Fruit fly (Drosophila melanogaster) whole organism, embryonic: Measurements from ENCODE around the gene CG5262.
A peak's percentile ranks its signal among the peaks of the same experiment; 100 is the strongest.

ENCODE experiments used
- Adf1 ChIP-seq: fragments of 200-800 bp; sonication (Bioruptor generic); IDR thresholded peaks from 2 replicates; pipeline ENCODE4 v1.3.6; 2022; ENCODE audit warnings: missing biosample characterization, missing genetic modification characterization
- CG11723 ChIP-seq: fragments of 200-800 bp; sonication (Bioruptor generic); optimal IDR thresholded peaks from 2 replicates; lab custom pipeline; 2017; ENCODE audit warnings: missing biosample characterization, mild to moderate bottlenecking, missing genetic modification characterization
- CG12104 ChIP-seq: fragments of 200-800 bp; sonication (Bioruptor generic); optimal IDR thresholded peaks from 3 replicates; lab custom pipeline; 2016; ENCODE audit warnings: missing biosample characterization, missing genetic modification characterization
- CG12155 ChIP-seq: fragments of 200-800 bp; sonication (Bioruptor generic); optimal IDR thresholded peaks from 3 replicates; lab custom pipeline; 2016; ENCODE audit warnings: missing biosample characterization, missing genetic modification characterization
- CG1647 ChIP-seq: fragments of 200-800 bp; sonication (Bioruptor generic); optimal IDR thresholded peaks from 3 replicates; lab custom pipeline; 2016; ENCODE audit warnings: missing biosample characterization, missing genetic modification characterization
- CG17802 ChIP-seq: fragments of 200-800 bp; sonication (Bioruptor generic); optimal IDR thresholded peaks from 2 replicates; lab custom pipeline; 2018; ENCODE audit warnings: missing biosample characterization, mild to moderate bottlenecking, missing genetic modification characterization, moderate library complexity
- CG18262 ChIP-seq: fragments of 200-800 bp; optimal IDR thresholded peaks from 3 replicates; lab custom pipeline; 2019; ENCODE audit warnings: missing biosample characterization, mild to moderate bottlenecking, missing genetic modification characterization, moderate library complexity
- CG1832 ChIP-seq: fragments of 200-800 bp; sonication (Bioruptor generic); optimal IDR thresholded peaks from 2 replicates; lab custom pipeline; 2017; ENCODE audit warnings: missing biosample characterization, mild to moderate bottlenecking, missing genetic modification characterization, inconsistent platforms
- CG2120 ChIP-seq: fragments of 200-800 bp; sonication (Bioruptor generic); optimal IDR thresholded peaks from 3 replicates; lab custom pipeline; 2016; ENCODE audit warnings: missing biosample characterization, missing genetic modification characterization
- CG2129 ChIP-seq: fragments of 200-800 bp; sonication (Bioruptor generic); IDR thresholded peaks from 2 replicates; pipeline ENCODE4 v1.3.6; 2022; ENCODE audit warnings: missing biosample characterization, missing genetic modification characterization; ENCODE audit not compliant: partially characterized antibody
- CG2199 ChIP-seq: fragments of 200-800 bp; sonication (Bioruptor generic); IDR thresholded peaks from 3 replicates; pipeline ENCODE4 v1.3.6; 2022; ENCODE audit warnings: missing biosample characterization, missing genetic modification characterization
- CG2712 ChIP-seq: fragments of 200-800 bp; optimal IDR thresholded peaks from 3 replicates; lab custom pipeline; 2019; ENCODE audit warnings: missing biosample characterization, mild to moderate bottlenecking, missing genetic modification characterization, moderate library complexity
- CG2889 ChIP-seq: fragments of 200-800 bp; sonication (Bioruptor generic); IDR thresholded peaks from 3 replicates; pipeline ENCODE4 v1.3.6; 2022; ENCODE audit warnings: missing biosample characterization, missing genetic modification characterization
- CG30403 ChIP-seq: fragments of 200-800 bp; sonication (Bioruptor generic); optimal IDR thresholded peaks from 3 replicates; lab custom pipeline; 2016; ENCODE audit warnings: missing biosample characterization, missing genetic modification characterization
- CG31441 ChIP-seq: fragments of 200-800 bp; sonication (Bioruptor generic); IDR thresholded peaks from 2 replicates; pipeline ENCODE4 v1.3.6; 2022; ENCODE audit warnings: missing biosample characterization, missing genetic modification characterization
- CG32767 ChIP-seq: fragments of 200-800 bp; sonication (Bioruptor generic); IDR thresholded peaks from 2 replicates; pipeline ENCODE4 v1.3.6; 2022; ENCODE audit warnings: missing biosample characterization, missing genetic modification characterization
- CG34376 ChIP-seq: fragments of 200-800 bp; sonication (Bioruptor generic); optimal IDR thresholded peaks from 2 replicates; lab custom pipeline; 2018; ENCODE audit warnings: missing biosample characterization, mild to moderate bottlenecking, missing genetic modification characterization
- CG4282 ChIP-seq: fragments of 200-800 bp; sonication (Bioruptor generic); optimal IDR thresholded peaks from 2 replicates; lab custom pipeline; 2016; ENCODE audit warnings: missing biosample characterization, missing genetic modification characterization
- CG4404 ChIP-seq: fragments of 200-800 bp; sonication (Bioruptor generic); IDR thresholded peaks from 2 replicates; pipeline ENCODE4 v1.3.6; 2022; ENCODE audit warnings: missing biosample characterization, missing genetic modification characterization
- CG4707 ChIP-seq: fragments of 200-800 bp; sonication (Bioruptor generic); optimal IDR thresholded peaks from 2 replicates; lab custom pipeline; 2018; ENCODE audit warnings: missing biosample characterization, mild to moderate bottlenecking, missing genetic modification characterization, moderate library complexity
- CG6854 ChIP-seq: fragments of 200-800 bp; sonication (Bioruptor generic); optimal IDR thresholded peaks from 3 replicates; lab custom pipeline; 2017; ENCODE audit warnings: missing biosample characterization, mild to moderate bottlenecking, missing genetic modification characterization
- CG7271 ChIP-seq: fragments of 200-800 bp; sonication (Bioruptor generic); optimal IDR thresholded peaks from 2 replicates; lab custom pipeline; 2018; ENCODE audit warnings: missing biosample characterization, mild to moderate bottlenecking, missing genetic modification characterization, moderate library complexity
- CG7745 ChIP-seq: fragments of 200-800 bp; sonication (Bioruptor generic); optimal IDR thresholded peaks from 2 replicates; lab custom pipeline; 2018; ENCODE audit warnings: missing biosample characterization, mild to moderate bottlenecking, missing genetic modification characterization, moderate library complexity
- CG8944 ChIP-seq: fragments of 200-800 bp; sonication (Bioruptor generic); optimal IDR thresholded peaks from 3 replicates; lab custom pipeline; 2016; ENCODE audit warnings: missing biosample characterization, missing genetic modification characterization
- Chrac-16 ChIP-seq: fragments of 200-800 bp; sonication (Bioruptor generic); optimal IDR thresholded peaks from 3 replicates; lab custom pipeline; 2016; ENCODE audit warnings: missing biosample characterization, missing genetic modification characterization
- Dref ChIP-seq: fragments of 200-800 bp; sonication (Bioruptor generic); IDR thresholded peaks from 2 replicates; pipeline ENCODE4 v1.3.6; 2022; ENCODE audit warnings: missing biosample characterization, missing genetic modification characterization
- GATAe ChIP-seq: fragments of 200-800 bp; sonication (Bioruptor generic); conservative IDR thresholded peaks from 2 replicates; pipeline ENCODE4 v1.3.6; 2022; ENCODE audit warnings: missing biosample characterization, missing genetic modification characterization
- HLH3B ChIP-seq: fragments of 200-800 bp; sonication (Bioruptor generic); IDR thresholded peaks from 2 replicates; pipeline ENCODE4 v1.3.6; 2022; ENCODE audit warnings: missing biosample characterization, missing genetic modification characterization
- HmgD ChIP-seq: fragments of 200-800 bp; sonication (Bioruptor generic); optimal IDR thresholded peaks from 3 replicates; lab custom pipeline; 2016; ENCODE audit warnings: missing biosample characterization, missing genetic modification characterization
- Hr39 ChIP-seq: fragments of >200 bp; optimal IDR thresholded peaks from 2 replicates; lab custom pipeline; 2017
- MESR4 ChIP-seq: fragments of 200-800 bp; sonication (Bioruptor generic); optimal IDR thresholded peaks from 2 replicates; lab custom pipeline; 2018; ENCODE audit warnings: missing biosample characterization, mild to moderate bottlenecking, missing genetic modification characterization, moderate library complexity
- NFAT ChIP-seq: fragments of 200-800 bp; sonication (Bioruptor generic); IDR thresholded peaks from 2 replicates; pipeline ENCODE4 v1.3.6; 2022; ENCODE audit warnings: missing biosample characterization, missing genetic modification characterization
- NfI ChIP-seq: fragments of 200-800 bp; sonication (Bioruptor generic); optimal IDR thresholded peaks from 3 replicates; lab custom pipeline; 2018; ENCODE audit warnings: missing biosample characterization, mild to moderate bottlenecking, missing genetic modification characterization, moderate library complexity
- Opbp ChIP-seq: fragments of 200-800 bp; sonication (Bioruptor generic); IDR thresholded peaks from 3 replicates; pipeline ENCODE4 v1.3.6; 2022; ENCODE audit warnings: missing biosample characterization, missing genetic modification characterization; ENCODE audit not compliant: partially characterized antibody
- Scr ChIP-seq: fragments of 200-800 bp; sonication (Bioruptor generic); IDR thresholded peaks from 2 replicates; pipeline ENCODE4 v1.3.6; 2022; ENCODE audit warnings: missing biosample characterization, missing genetic modification characterization; ENCODE audit not compliant: partially characterized antibody
- Trl ChIP-seq, 3 experiments: fragments of >200 bp in 2 of 3; fragments of 200-800 bp in 1 of 3; sonication (Bioruptor generic) in 1 of 3; optimal IDR thresholded peaks; 2 replicates in 1 of 3; 3 replicates in 2 of 3; lab custom pipeline; 2016 to 2017; ENCODE audit warnings: missing biosample characterization in 1 of 3, missing genetic modification characterization in 1 of 3
- ac ChIP-seq: fragments of 200-800 bp; sonication (Bioruptor generic); optimal IDR thresholded peaks from 3 replicates; lab custom pipeline; 2017; ENCODE audit warnings: missing biosample characterization, mild to moderate bottlenecking, missing genetic modification characterization
- cad ChIP-seq: fragments of >200 bp; optimal IDR thresholded peaks from 2 replicates; lab custom pipeline; 2017; ENCODE audit warnings: missing biosample characterization, missing genetic modification characterization
- dm ChIP-seq: fragments of 200-800 bp; sonication (Bioruptor generic); optimal IDR thresholded peaks from 3 replicates; lab custom pipeline; 2016; ENCODE audit warnings: missing biosample characterization, missing genetic modification characterization
- grn ChIP-seq: fragments of 200-800 bp; sonication (Bioruptor generic); optimal IDR thresholded peaks from 3 replicates; lab custom pipeline; 2017; ENCODE audit warnings: missing biosample characterization, missing genetic modification characterization
- jing ChIP-seq: fragments of 200-800 bp; sonication (Bioruptor generic); optimal IDR thresholded peaks from 2 replicates; lab custom pipeline; 2018; ENCODE audit warnings: missing biosample characterization, mild to moderate bottlenecking, missing genetic modification characterization
- jumu ChIP-seq: fragments of 200-800 bp; sonication (Bioruptor generic); optimal IDR thresholded peaks from 3 replicates; lab custom pipeline; 2016; ENCODE audit warnings: missing biosample characterization, missing genetic modification characterization
- nau ChIP-seq: fragments of 200-800 bp; sonication (Bioruptor generic); optimal IDR thresholded peaks from 3 replicates; lab custom pipeline; 2017; ENCODE audit warnings: missing biosample characterization, mild to moderate bottlenecking, missing genetic modification characterization, missing genetic modification reagents
- nom ChIP-seq: fragments of 200-800 bp; sonication (Bioruptor generic); optimal IDR thresholded peaks from 2 replicates; lab custom pipeline; 2017; ENCODE audit warnings: missing biosample characterization, missing genetic modification characterization, mild to moderate bottlenecking, moderate library complexity, missing genetic modification reagents
- pho ChIP-seq: fragments of 200-800 bp; sonication (Bioruptor generic); optimal IDR thresholded peaks from 2 replicates; lab custom pipeline; 2016; ENCODE audit warnings: missing biosample characterization, missing genetic modification characterization
- repo ChIP-seq: fragments of 200-800 bp; sonication (Bioruptor generic); optimal IDR thresholded peaks from 2 replicates; lab custom pipeline; 2016; ENCODE audit warnings: missing biosample characterization, missing genetic modification characterization
- sc ChIP-seq, 3 experiments: fragments of >200 bp in 2 of 3; fragments of 200-800 bp in 1 of 3; sonication (Bioruptor generic) in 1 of 3; optimal IDR thresholded peaks; 2 replicates in 2 of 3; 3 replicates in 1 of 3; lab custom pipeline; 2017; ENCODE audit warnings: mild to moderate bottlenecking in 1 of 3, missing biosample characterization in 1 of 3, missing genetic modification characterization in 1 of 3, missing genetic modification reagents in 1 of 3
- sug ChIP-seq: fragments of 200-800 bp; optimal IDR thresholded peaks from 2 replicates; lab custom pipeline; 2019; ENCODE audit warnings: missing biosample characterization, mild to moderate bottlenecking, missing genetic modification characterization, moderate library complexity
- trh ChIP-seq: fragments of 200-800 bp; sonication (Bioruptor generic); optimal IDR thresholded peaks from 2 replicates; lab custom pipeline; 2016; ENCODE audit warnings: missing biosample characterization, missing genetic modification characterization
- tx ChIP-seq: fragments of 200-800 bp; sonication (Bioruptor generic); optimal IDR thresholded peaks from 2 replicates; lab custom pipeline; 2016; ENCODE audit warnings: missing biosample characterization, missing genetic modification characterization
- usp ChIP-seq: fragments of >200 bp; optimal IDR thresholded peaks from 2 replicates; lab custom pipeline; 2017; ENCODE audit warnings: missing biosample characterization, missing genetic modification characterization
- zen2 ChIP-seq: fragments of 200-800 bp; sonication (Bioruptor generic); IDR thresholded peaks from 3 replicates; pipeline ENCODE4 v1.3.6; 2022; ENCODE audit warnings: missing biosample characterization, missing genetic modification characterization; ENCODE audit not compliant: partially characterized antibody

The CG5262 gene

DNA sequence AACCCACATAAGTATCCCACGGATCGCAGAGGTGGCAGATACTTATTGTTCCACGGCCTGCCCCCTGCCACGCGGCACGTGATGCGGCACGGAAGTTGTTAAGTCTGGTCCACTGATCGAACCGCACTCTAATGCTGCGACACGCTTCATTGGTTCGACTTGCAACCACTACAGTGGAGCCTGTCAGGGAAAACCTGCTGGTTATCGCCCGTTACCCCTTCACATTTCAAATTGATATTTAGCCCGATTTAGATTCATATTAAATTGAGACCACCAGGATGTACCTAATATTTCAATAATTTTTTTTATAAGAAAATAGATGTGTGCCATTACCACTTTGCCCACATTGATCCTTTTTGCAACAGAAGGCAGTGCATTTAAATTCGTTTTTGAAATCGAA, 17.1 kb upstream of the CG5262 start (continued):
- TF ChIP-seq CG4404 (0 out of 2 replicates have a peak, but pooled peaks have one; percentile 33), tx (GFP tag; lab: Kevin White, UChicago) (no peak), cad (no peak), CG30403 (GFP tag; lab: Kevin White, UChicago) (peak; percentile 37), Opbp (GFP tag; lab: Robert Waterston, UW) (no peak), usp (GFP tag; lab: Kevin White, UChicago) (no peak), MESR4 (GFP tag; lab: Kevin White, UChicago) (no peak), CG6854 (GFP tag; lab: Kevin White, UChicago) (no peak), CG18262 (tag; lab: Kevin White, UChicago) (peak; percentile 42), sc (optimal IDR thresholded peaks at IDR 0.05; lab: Kevin White, UChicago) (no peak), sc (GFP tag; optimal IDR thresholded peaks at IDR 0.05; lab: Kevin White, UChicago) (no peak), CG31441 (GFP tag; lab: Robert Waterston, UW) (no peak), CG12104 (GFP tag; lab: Kevin White, UChicago) (no peak), CG7745 (tag; lab: Kevin White, UChicago) (no peak), CG2889 (GFP tag; lab: Robert Waterston, UW) (no peak), CG8944 (no peak), Scr (no peak), zen2 (GFP tag; lab: Robert Waterston, UW) (no peak), sug (tag; lab: Kevin White, UChicago) (no peak), Adf1 (GFP tag; lab: Robert Waterston, UW) (no peak), Hr39 (lab: Kevin White, UChicago) (no peak), CG11723 (GFP tag; lab: Kevin White, UChicago) (no peak), grn (GFP tag; lab: Kevin White, UChicago) (no peak), Dref (no peak), pho (GFP tag; lab: Kevin White, UChicago) (no peak), CG32767 (GFP tag; lab: Robert Waterston, UW) (no peak), nau (GFP tag; lab: Kevin White, UChicago) (no peak), CG2120 (GFP tag; lab: Kevin White, UChicago) (no peak), dm (GFP tag; lab: Kevin White, UChicago) (no peak), CG34376 (GFP tag; lab: Kevin White, UChicago) (no peak), HLH3B (GFP tag; lab: Robert Waterston, UW) (no peak), jing (no peak), Trl (optimal IDR thresholded peaks at IDR 0.05; lab: Kevin White, UChicago) (no peak), Trl (GFP tag; optimal IDR thresholded peaks at IDR 0.05; lab: Kevin White, UChicago) (no peak), trh (no peak), CG1647 (no peak), CG17802 (tag; lab: Kevin White, UChicago) (no peak), nom (GFP tag; lab: Kevin White, UChicago) (no peak), CG4282 (no peak), HmgD (GFP tag; lab: Kevin White, UChicago) (no peak), jumu (GFP tag; lab: Kevin White, UChicago) (no peak), CG12155 (GFP tag; lab: Kevin White, UChicago) (no peak), Chrac-16 (GFP tag; lab: Kevin White, UChicago) (no peak), CG7271 (tag; lab: Kevin White, UChicago) (no peak), CG2129 (GFP tag; lab: Robert Waterston, UW) (no peak), CG1832 (no peak), CG4707 (GFP tag; lab: Kevin White, UChicago) (no peak), repo (GFP tag; lab: Kevin White, UChicago) (no peak), NfI (no peak), CG2199 (GFP tag; lab: Robert Waterston, UW) (no peak), NFAT (GFP tag; lab: Robert Waterston, UW) (no peak), ac (no peak), GATAe (GFP tag; lab: Robert Waterston, UW) (no peak), CG2712 (tag; lab: Kevin White, UChicago) (peak; percentile 50)
